Worm (Caenorhabditis elegans) whole organism, young adult: Measurements from ENCODE around the gene W08E12.8.
"Not testable (repeated sequence)": the region's sequence is repeated elsewhere in the genome, so short reads cannot be mapped to it uniquely, and the experiment has no call there.

Experiments used
- F39B2.1 ChIP-seq: fragments of 200-800 bp; sonication (Bioruptor generic); IDR thresholded peaks from 2 replicates; pipeline ENCODE4 v1.3.6; 2022; ENCODE audit warnings: missing genetic modification reagents, missing genetic modification characterization, missing compliant biosample characterization
- athp-1 ChIP-seq: sonication (generic microtip); optimal IDR thresholded peaks from 2 replicates; lab custom pipeline; 2017; ENCODE audit warnings: mild to moderate bottlenecking, missing genetic modification characterization, missing compliant biosample characterization
- cebp-1 ChIP-seq, 2 experiments: fragments of 200-800 bp in 1 of 2; sonication (Bioruptor generic) in 1 of 2; sonication (generic microtip) in 1 of 2; IDR thresholded peaks in 1 of 2; optimal IDR thresholded peaks in 1 of 2; 2 replicates each; pipeline versions ENCODE4 v1.3.6 to Lab custom; 2017 to 2022; ENCODE audit warnings: missing compliant biosample characterization in 2 of 2, missing genetic modification characterization in 2 of 2, mild to moderate bottlenecking in 1 of 2, missing genetic modification reagents in 1 of 2, moderate library complexity in 1 of 2
- egl-18 ChIP-seq: fragments of 200-800 bp; sonication (Bioruptor generic); IDR thresholded peaks from 2 replicates; pipeline ENCODE4 v1.3.6; 2022; ENCODE audit warnings: missing genetic modification reagents, missing genetic modification characterization, missing compliant biosample characterization
- ekl-4 ChIP-seq: fragments of 200-800 bp; sonication (Bioruptor generic); IDR thresholded peaks from 2 replicates; pipeline ENCODE4 v1.3.6; 2022; ENCODE audit warnings: missing genetic modification reagents, missing genetic modification characterization, missing compliant biosample characterization
- ets-4 ChIP-seq: fragments of 200-800 bp; sonication (Bioruptor generic); optimal IDR thresholded peaks from 2 replicates; lab custom pipeline; 2018; ENCODE audit warnings: mild to moderate bottlenecking, missing genetic modification characterization, missing compliant biosample characterization
- lin-26 ChIP-seq: fragments of 200-800 bp; sonication (Bioruptor generic); IDR thresholded peaks from 2 replicates; pipeline ENCODE4 v1.3.6; 2022; ENCODE audit warnings: missing genetic modification reagents, missing genetic modification characterization, missing compliant biosample characterization
- pha-4 ChIP-seq: fragments of 150-350 bp; sonication (generic microtip); optimal IDR thresholded peaks from 2 replicates; lab custom pipeline; 2014; ENCODE audit warnings: missing biosample characterization, missing genetic modification reagents, missing genetic modification characterization
- repo-1 ChIP-seq: sonication (generic microtip); optimal IDR thresholded peaks from 2 replicates; lab custom pipeline; 2017; ENCODE audit warnings: mild to moderate bottlenecking, missing genetic modification characterization, missing compliant biosample characterization
- sdz-38 ChIP-seq: sonication (generic microtip); optimal IDR thresholded peaks from 2 replicates; lab custom pipeline; 2016; ENCODE audit warnings: missing genotype, missing genetic modification characterization, missing compliant biosample characterization

DNA sequence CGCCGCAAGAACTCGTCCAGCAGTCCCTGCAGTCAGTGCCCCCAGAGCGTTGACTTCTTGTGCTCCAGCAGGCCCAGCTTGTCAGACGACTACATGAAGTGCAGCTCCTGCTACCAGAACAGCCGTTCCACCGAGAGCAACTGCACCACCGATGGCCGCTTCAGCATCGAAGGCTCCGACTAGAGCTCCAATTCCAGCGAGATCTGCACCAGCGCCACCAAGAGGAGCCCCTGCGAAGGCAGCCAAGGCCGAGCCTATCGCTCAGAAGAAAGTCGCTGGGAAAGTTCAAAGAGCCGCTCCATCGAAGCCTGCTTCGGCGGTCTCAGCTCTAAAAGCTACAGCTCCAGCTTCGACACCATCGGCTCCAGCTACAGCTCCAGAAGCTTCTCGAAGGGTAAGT, 28.6 kb downstream of the W08E12.8 start:
- TF ChIP-seq sdz-38 (tag; lab: Kevin White, UChicago); lin-26; repo-1 (tag; lab: Kevin White, UChicago); athp-1 (tag; lab: Kevin White, UChicago); ets-4 (GFP tag; lab: Kevin White, UChicago); cebp-1 (GFP tag; IDR thresholded peaks at IDR 0.05; lab: Robert Waterston, UW); cebp-1 (tag; optimal IDR thresholded peaks at IDR 0.05; lab: Kevin White, UChicago); F39B2.1; pha-4 (tag; lab: Kevin White, UChicago); ekl-4 (GFP tag; lab: Robert Waterston, UW); egl-18 (GFP tag; lab: Robert Waterston, UW): not testable (repeated sequence)
